Worm (Caenorhabditis elegans): ENCODE measurements around the gene D1025.10.

DNA sequence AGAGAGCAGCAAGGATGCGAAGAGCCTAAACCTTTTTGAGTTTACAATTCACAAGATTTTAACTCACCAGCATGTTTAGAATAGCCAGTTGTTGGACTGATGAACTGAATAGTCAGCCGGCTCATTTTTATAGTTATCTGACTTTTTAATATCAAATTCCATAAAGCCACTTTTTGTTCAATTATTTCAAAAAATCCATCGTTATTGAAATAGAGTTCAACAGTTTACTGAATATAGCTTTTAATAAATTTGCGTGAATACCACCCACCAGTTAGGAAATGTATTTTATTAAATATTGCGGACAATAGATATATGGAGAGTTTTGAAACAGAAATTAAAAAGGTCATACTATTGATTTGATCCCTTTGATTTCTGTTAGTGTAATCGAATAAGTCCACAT is 13.4 kb downstream of the D1025.10 start, which contains the start of gene nspc-20:
- TF ChIP-seq ceh-36 (tag; optimal IDR thresholded peaks at IDR 0.05): no peak
- no peak for TF ChIP-seq ceh-13 (GFP tag; optimal IDR thresholded peaks at IDR 0.05)
- no peak for TF ChIP-seq flt-1 (GFP tag; IDR thresholded peaks at IDR 0.05)
